Fruit fly (Drosophila melanogaster) whole organism, embryonic: ENCODE measurements around the gene RNF220.
A peak's percentile ranks its signal among the peaks of the same experiment; 100 is the strongest.

Experiments used
- Awh ChIP-seq: fragments of 200-800 bp; sonication (Bioruptor generic); IDR thresholded peaks from 2 replicates; pipeline ENCODE4, ENCODE4 v1.3.6; 2022; ENCODE audit warnings: missing biosample characterization, missing genetic modification characterization
- BEAF-32 ChIP-seq: fragments of 200-800 bp; sonication (Bioruptor generic); optimal IDR thresholded peaks from 3 replicates; lab custom pipeline; 2017; ENCODE audit warnings: missing biosample characterization, missing genetic modification characterization, mild to moderate bottlenecking, moderate library complexity, missing genetic modification reagents
- Blimp-1 ChIP-seq: fragments of 200-800 bp; sonication (Bioruptor generic); optimal IDR thresholded peaks from 3 replicates; lab custom pipeline; 2018; ENCODE audit warnings: missing biosample characterization, missing genetic modification characterization, mild to moderate bottlenecking, moderate library complexity, missing genetic modification reagents
- C15 ChIP-seq: fragments of 200-800 bp; sonication (Bioruptor generic); IDR thresholded peaks from 3 replicates; pipeline ENCODE4 v1.3.6; 2022; ENCODE audit warnings: missing biosample characterization, missing genetic modification characterization
- CG10979 ChIP-seq: fragments of 200-800 bp; sonication (Bioruptor generic); optimal IDR thresholded peaks from 2 replicates; lab custom pipeline; 2018; ENCODE audit warnings: missing biosample characterization, mild to moderate bottlenecking, missing genetic modification characterization, moderate library complexity
- CG12391 ChIP-seq: fragments of 200-800 bp; sonication (Bioruptor generic); optimal IDR thresholded peaks from 3 replicates; lab custom pipeline; 2018; ENCODE audit warnings: missing biosample characterization, mild to moderate bottlenecking, missing genetic modification characterization, moderate library complexity
- CG13123 ChIP-seq: fragments of 200-800 bp; sonication (Bioruptor generic); optimal IDR thresholded peaks from 2 replicates; lab custom pipeline; 2016; ENCODE audit warnings: missing biosample characterization, missing genetic modification characterization
- CG17829 ChIP-seq: fragments of 200-800 bp; optimal IDR thresholded peaks from 2 replicates; lab custom pipeline; 2019; ENCODE audit warnings: missing biosample characterization, mild to moderate bottlenecking, missing genetic modification characterization, moderate library complexity
- CG18619 ChIP-seq: fragments of 200-800 bp; sonication (Bioruptor generic); optimal IDR thresholded peaks from 3 replicates; lab custom pipeline; 2017; ENCODE audit warnings: missing biosample characterization, mild to moderate bottlenecking, missing genetic modification characterization
- CG2678 ChIP-seq: fragments of 200-800 bp; sonication (Bioruptor generic); optimal IDR thresholded peaks from 3 replicates; lab custom pipeline; 2019; ENCODE audit warnings: missing biosample characterization, mild to moderate bottlenecking, missing genetic modification characterization, moderate library complexity
- CG2875 ChIP-seq: fragments of 200-800 bp; sonication (Bioruptor generic); optimal IDR thresholded peaks from 2 replicates; lab custom pipeline; 2017; ENCODE audit warnings: missing biosample characterization, mild to moderate bottlenecking, missing genetic modification characterization, missing genetic modification reagents
- CG33213 ChIP-seq: fragments of 200-800 bp; sonication (Bioruptor generic); optimal IDR thresholded peaks from 3 replicates; lab custom pipeline; 2016; ENCODE audit warnings: missing biosample characterization, missing genetic modification characterization
- CG33557 ChIP-seq: fragments of 200-800 bp; sonication (Bioruptor generic); optimal IDR thresholded peaks from 2 replicates; lab custom pipeline; 2019; ENCODE audit warnings: missing biosample characterization, mild to moderate bottlenecking, missing genetic modification characterization, moderate library complexity
- CG4404 ChIP-seq: fragments of 200-800 bp; sonication (Bioruptor generic); IDR thresholded peaks from 2 replicates; pipeline ENCODE4 v1.3.6; 2022; ENCODE audit warnings: missing biosample characterization, missing genetic modification characterization
- CG6175 ChIP-seq: fragments of 200-800 bp; sonication (Bioruptor generic); IDR thresholded peaks from 3 replicates; pipeline ENCODE4 v1.3.6; 2022; ENCODE audit warnings: missing biosample characterization, missing genetic modification characterization
- CG8281 ChIP-seq: fragments of 200-800 bp; sonication (Bioruptor generic); optimal IDR thresholded peaks from 2 replicates; lab custom pipeline; 2018; ENCODE audit warnings: missing biosample characterization, mild to moderate bottlenecking, missing genetic modification characterization, moderate library complexity
- E2f2 ChIP-seq: fragments of 200-800 bp; sonication (Bioruptor generic); IDR thresholded peaks from 2 replicates; pipeline ENCODE4 v1.3.6; 2022; ENCODE audit warnings: missing biosample characterization, missing genetic modification characterization
- Hmx ChIP-seq: fragments of 200-800 bp; sonication (Bioruptor generic); optimal IDR thresholded peaks from 2 replicates; lab custom pipeline; 2016; ENCODE audit warnings: missing biosample characterization, missing genetic modification characterization
- Hr39 ChIP-seq: fragments of >200 bp; optimal IDR thresholded peaks from 2 replicates; lab custom pipeline; 2017
- Lim3 ChIP-seq: fragments of 200-800 bp; sonication (Bioruptor generic); IDR thresholded peaks from 2 replicates; pipeline ENCODE4 v1.3.6; 2022; ENCODE audit warnings: missing biosample characterization, missing genetic modification characterization
- MBD-R2 ChIP-seq: fragments of 200-800 bp; sonication (Bioruptor generic); IDR thresholded peaks from 2 replicates; pipeline ENCODE4 v1.3.6; 2022; ENCODE audit warnings: missing biosample characterization, missing genetic modification characterization
- Nf-YB ChIP-seq: fragments of 200-800 bp; sonication (Bioruptor generic); optimal IDR thresholded peaks from 3 replicates; lab custom pipeline; 2019; ENCODE audit warnings: missing biosample characterization, mild to moderate bottlenecking, missing genetic modification characterization, moderate library complexity
- Scr ChIP-seq: fragments of 200-800 bp; sonication (Bioruptor generic); IDR thresholded peaks from 2 replicates; pipeline ENCODE4 v1.3.6; 2022; ENCODE audit warnings: missing biosample characterization, missing genetic modification characterization; ENCODE audit not compliant: partially characterized antibody
- Sry-β ChIP-seq: fragments of 200-800 bp; sonication (Bioruptor generic); optimal IDR thresholded peaks from 2 replicates; lab custom pipeline; 2018; ENCODE audit warnings: missing biosample characterization, mild to moderate bottlenecking, missing genetic modification characterization, moderate library complexity
- aop ChIP-seq: fragments of 200-800 bp; sonication (Bioruptor generic); IDR thresholded peaks from 2 replicates; pipeline ENCODE4 v1.3.6; 2022; ENCODE audit warnings: missing biosample characterization, missing genetic modification characterization
- ara ChIP-seq: fragments of 200-800 bp; sonication (Bioruptor generic); IDR thresholded peaks from 2 replicates; pipeline ENCODE4 v1.3.6; 2022; ENCODE audit warnings: missing biosample characterization, missing genetic modification characterization
- ash1 ChIP-seq: fragments of 200-800 bp; sonication (Bioruptor generic); optimal IDR thresholded peaks from 2 replicates; lab custom pipeline; 2018; ENCODE audit warnings: missing biosample characterization, mild to moderate bottlenecking, missing genetic modification characterization
- dpn ChIP-seq, 2 experiments: fragments of 200-800 bp; sonication (Bioruptor generic); optimal IDR thresholded peaks; 3 replicates each; lab custom pipeline; 2016; ENCODE audit warnings: missing biosample characterization in 2 of 2, missing genetic modification characterization in 2 of 2
- ems ChIP-seq: fragments of 200-800 bp; sonication (Bioruptor generic); optimal IDR thresholded peaks from 3 replicates; lab custom pipeline; 2016; ENCODE audit warnings: missing biosample characterization, missing genetic modification characterization
- eyg ChIP-seq: fragments of 200-800 bp; sonication (Bioruptor generic); optimal IDR thresholded peaks from 3 replicates; lab custom pipeline; 2016; ENCODE audit warnings: missing biosample characterization, missing genetic modification characterization
- ham ChIP-seq: fragments of 200-800 bp; sonication (Bioruptor generic); IDR thresholded peaks from 2 replicates; pipeline ENCODE4 v1.3.6; 2022; ENCODE audit warnings: missing biosample characterization, missing genetic modification characterization
- inv ChIP-seq: fragments of 200-800 bp; sonication (Bioruptor generic); IDR thresholded peaks from 2 replicates; pipeline ENCODE4 v1.3.6; 2022; ENCODE audit warnings: missing biosample characterization, missing genetic modification characterization; ENCODE audit not compliant: partially characterized antibody
- knrl ChIP-seq: fragments of 200-800 bp; sonication (Bioruptor generic); IDR thresholded peaks from 3 replicates; pipeline ENCODE4 v1.3.6; 2022; ENCODE audit warnings: missing biosample characterization, missing genetic modification characterization; ENCODE audit not compliant: partially characterized antibody
- lola ChIP-seq, 3 experiments: fragments of >200 bp in 2 of 3; fragments of 200-800 bp in 1 of 3; sonication (Bioruptor generic) in 1 of 3; optimal IDR thresholded peaks; 2 replicates each; lab custom pipeline; 2017 to 2019; ENCODE audit warnings: missing biosample characterization in 3 of 3, missing genetic modification characterization in 3 of 3, mild to moderate bottlenecking in 1 of 3, moderate library complexity in 1 of 3
- nerfin-1 ChIP-seq: fragments of 200-800 bp; sonication (Bioruptor generic); optimal IDR thresholded peaks from 3 replicates; lab custom pipeline; 2019; ENCODE audit warnings: missing biosample characterization, mild to moderate bottlenecking, missing genetic modification characterization, moderate library complexity
- otp ChIP-seq: fragments of 200-800 bp; sonication (Bioruptor generic); IDR thresholded peaks from 3 replicates; pipeline ENCODE4, ENCODE4 v1.3.6; 2022; ENCODE audit warnings: missing biosample characterization, missing genetic modification characterization
- p53 ChIP-seq: fragments of 200-800 bp; sonication (Bioruptor generic); optimal IDR thresholded peaks from 2 replicates; lab custom pipeline; 2016; ENCODE audit warnings: missing biosample characterization, missing genetic modification characterization
- pan ChIP-seq, 4 experiments: fragments of >200 bp in 3 of 4; fragments of 200-800 bp in 1 of 4; sonication (Bioruptor generic) in 1 of 4; optimal IDR thresholded peaks in 3 of 4; IDR thresholded peaks in 1 of 4; 2 replicates each; pipeline versions ENCODE4 v1.3.6 to Lab custom; 2017 to 2022; ENCODE audit warnings: missing biosample characterization in 2 of 4, missing genetic modification characterization in 2 of 4, mixed read lengths in 1 of 4
- pfk ChIP-seq: fragments of 200-800 bp; sonication (Bioruptor generic); optimal IDR thresholded peaks from 2 replicates; lab custom pipeline; 2018; ENCODE audit warnings: missing biosample characterization, mild to moderate bottlenecking, missing genetic modification characterization, moderate library complexity
- sna ChIP-seq: fragments of 200-800 bp; sonication (Bioruptor generic); IDR thresholded peaks from 2 replicates; pipeline ENCODE4 v1.3.6; 2022; ENCODE audit warnings: missing biosample characterization, missing genetic modification characterization; ENCODE audit not compliant: partially characterized antibody
- so ChIP-seq: fragments of 200-800 bp; sonication (Bioruptor generic); IDR thresholded peaks from 3 replicates; pipeline ENCODE4 v1.3.6; 2022; ENCODE audit warnings: missing biosample characterization, missing genetic modification characterization
- tll ChIP-seq, 2 experiments: fragments of 200-800 bp in 1 of 2; fragments of >200 bp in 1 of 2; sonication (Bioruptor generic) in 1 of 2; optimal IDR thresholded peaks; 2 replicates each; lab custom pipeline; 2017 to 2019; ENCODE audit warnings: missing biosample characterization in 2 of 2, missing genetic modification characterization in 2 of 2, mild to moderate bottlenecking in 1 of 2, moderate library complexity in 1 of 2
- tna ChIP-seq: fragments of 200-800 bp; sonication (Bioruptor generic); IDR thresholded peaks from 2 replicates; pipeline ENCODE4 v1.3.6; 2022; ENCODE audit warnings: missing biosample characterization, missing genetic modification characterization; ENCODE audit not compliant: partially characterized antibody
- tup ChIP-seq: fragments of 200-800 bp; sonication (Bioruptor generic); optimal IDR thresholded peaks from 2 replicates; lab custom pipeline; 2016; ENCODE audit warnings: missing biosample characterization, mild to moderate bottlenecking, missing genetic modification characterization, moderate library complexity
- unc-4 ChIP-seq: fragments of 200-800 bp; sonication (Bioruptor generic); IDR thresholded peaks from 2 replicates; pipeline ENCODE4 v1.3.6; 2022; ENCODE audit warnings: missing biosample characterization, missing genetic modification characterization; ENCODE audit not compliant: partially characterized antibody
- unpg ChIP-seq: fragments of 200-800 bp; sonication (Bioruptor generic); optimal IDR thresholded peaks from 3 replicates; lab custom pipeline; 2018; ENCODE audit warnings: missing biosample characterization, mild to moderate bottlenecking, missing genetic modification characterization, moderate library complexity
- zfh2 ChIP-seq: fragments of 200-800 bp; sonication (Bioruptor generic); optimal IDR thresholded peaks from 2 replicates; lab custom pipeline; 2016; ENCODE audit warnings: missing biosample characterization, missing genetic modification characterization

The RNF220 gene

dm6 chr3R:22724149-22724973 lies 1.9 kb downstream of the RNF220 start, which contains the start of gene Irp-1A (continued):
- TF ChIP-seq inv (GFP tag; lab: Robert Waterston, UW) (peak; percentile 72), lola (GFP tag; optimal IDR thresholded peaks at IDR 0.05; lab: Kevin White, UChicago) (peak in 1 of 3 experiments; percentile 71), CG18619 (GFP tag; lab: Kevin White, UChicago) (peak; percentile 47), CG2678 (peak; percentile 87), Nf-YB (peak; percentile 65), unpg (GFP tag; lab: Kevin White, UChicago) (peak; percentile 85), C15 (GFP tag; lab: Robert Waterston, UW) (no peak), pfk (GFP tag; lab: Kevin White, UChicago) (no peak), Awh (GFP tag; lab: Robert Waterston, UW) (peak; percentile 71), nerfin-1 (tag; lab: Kevin White, UChicago) (peak; percentile 66), CG6175 (GFP tag; lab: Robert Waterston, UW) (no peak), ara (GFP tag; lab: Robert Waterston, UW) (no peak; the same call in 1 of the 2 replicates), CG13123 (GFP tag; lab: Kevin White, UChicago) (peak; percentile 41), Sry-β (GFP tag; lab: Kevin White, UChicago) (peak; percentile 56), CG2875 (GFP tag; lab: Kevin White, UChicago) (peak; percentile 44), sna (GFP tag; lab: Robert Waterston, UW) (peak; percentile 78), MBD-R2 (GFP tag; lab: Robert Waterston, UW) (peak; percentile 82), CG33557 (GFP tag; lab: Kevin White, UChicago) (peak; percentile 66), aop (GFP tag; lab: Robert Waterston, UW) (no peak), CG17829 (tag; lab: Kevin White, UChicago) (peak; percentile 81), Hr39 (lab: Kevin White, UChicago) (no peak), pan (optimal IDR thresholded peaks at IDR 0.05; lab: Kevin White, UChicago) (no peak), pan (GFP tag; optimal IDR thresholded peaks at IDR 0.05 in 1 of 2, IDR thresholded peaks at IDR 0.05 in 1 of 2) (peak in 1 of 2 experiments; percentile 84), tna (GFP tag; lab: Robert Waterston, UW) (peak; percentile 62), tll (GFP tag; optimal IDR thresholded peaks at IDR 0.05; lab: Kevin White, UChicago) (no peak), CG10979 (tag; lab: Kevin White, UChicago) (peak; percentile 80), CG8281 (tag; lab: Kevin White, UChicago) (no peak), dpn (GFP tag; optimal IDR thresholded peaks at IDR 0.05; lab: Kevin White, UChicago) (peak; percentile 51 to 69), p53 (GFP tag; lab: Kevin White, UChicago) (no peak), eyg (GFP tag; lab: Kevin White, UChicago) (no peak), otp (GFP tag; lab: Robert Waterston, UW) (no peak), ham (GFP tag; lab: Robert Waterston, UW) (no peak), BEAF-32 (GFP tag; lab: Kevin White, UChicago) (peak; percentile 83), CG4404 (GFP tag; lab: Robert Waterston, UW) (peak; percentile 25; the same call in 1 of the 2 replicates), CG12391 (tag; lab: Kevin White, UChicago) (peak; percentile 91), CG33213 (GFP tag; lab: Kevin White, UChicago) (peak; percentile 13), so (GFP tag; lab: Robert Waterston, UW) (no peak), ems (no peak), E2f2 (peak; percentile 60), unc-4 (GFP tag; lab: Robert Waterston, UW) (peak; percentile 84), Blimp-1 (GFP tag; lab: Kevin White, UChicago) (peak; percentile 84), tup (GFP tag; lab: Kevin White, UChicago) (no peak), Scr (GFP tag; lab: Robert Waterston, UW) (peak; percentile 90), Hmx (GFP tag; lab: Kevin White, UChicago) (peak; percentile 7), ash1 (GFP tag; lab: Kevin White, UChicago) (no peak), knrl (peak; percentile 82), Lim3 (GFP tag; lab: Robert Waterston, UW) (no peak), zfh2 (peak; percentile 14)
